Worm (Caenorhabditis elegans) whole organism, L4 larva: ENCODE data around the gene F41E6.12.

Experiments
- F49E8.2 ChIP-seq: sonication (generic microtip); optimal IDR thresholded peaks from 2 replicates; lab custom pipeline; 2016; ENCODE audit warnings: missing compliant biosample characterization, mild to moderate bottlenecking, missing genetic modification characterization, borderline replicate concordance
- ceh-62 ChIP-seq: sonication (generic microtip); optimal IDR thresholded peaks from 2 replicates; lab custom pipeline; 2017; ENCODE audit warnings: missing biosample characterization, missing genetic modification characterization
- lsy-2 ChIP-seq, 2 experiments: fragments of 150-350 bp in 1 of 2; sonication (generic microtip) in 1 of 2; optimal IDR thresholded peaks; 2 replicates each; lab custom pipeline; 2014 to 2017; ENCODE audit warnings: missing biosample characterization in 2 of 2, missing genetic modification characterization in 2 of 2
- nhr-111 ChIP-seq: fragments of 200-800 bp; sonication (Bioruptor generic); optimal IDR thresholded peaks from 2 replicates; lab custom pipeline; 2018; ENCODE audit warnings: mild to moderate bottlenecking, missing genetic modification characterization, missing compliant biosample characterization
- nhr-237 ChIP-seq: sonication (generic microtip); optimal IDR thresholded peaks from 2 replicates; lab custom pipeline; 2017; ENCODE audit warnings: missing biosample characterization, missing genetic modification characterization
- pha-4 ChIP-seq, 2 experiments: fragments of 150-350 bp in 1 of 2; fragments of 200-800 bp in 1 of 2; sonication (Bioruptor generic) in 1 of 2; IDR thresholded peaks in 1 of 2; optimal IDR thresholded peaks in 1 of 2; 2 replicates each; pipeline versions ENCODE4 v1.3.6 to Lab custom; 2014 to 2022; ENCODE audit warnings: missing genetic modification characterization in 2 of 2, missing genetic modification reagents in 2 of 2, missing biosample characterization in 1 of 2, missing compliant biosample characterization in 1 of 2
- php-3 ChIP-seq: fragments of 200-800 bp; sonication (Bioruptor generic); IDR thresholded peaks from 2 replicates; pipeline ENCODE4 v1.3.6; 2022; ENCODE audit warnings: missing genetic modification reagents, missing genetic modification characterization, missing compliant biosample characterization
- zfp-3 ChIP-seq: fragments of 200-800 bp; sonication (Bioruptor generic); conservative IDR thresholded peaks from 2 replicates; pipeline ENCODE4 v1.3.6; 2022; ENCODE audit warnings: missing genetic modification reagents, missing genetic modification characterization, missing compliant biosample characterization
- zip-11 ChIP-seq: fragments of 200-800 bp; sonication (Bioruptor generic); IDR thresholded peaks from 2 replicates; pipeline ENCODE4 v1.3.6; 2022; ENCODE audit warnings: missing genetic modification characterization, missing compliant biosample characterization
- ztf-11 ChIP-seq: fragments of 150-350 bp; optimal IDR thresholded peaks from 2 replicates; lab custom pipeline; 2014; ENCODE audit warnings: missing biosample characterization, missing genetic modification characterization

DNA sequence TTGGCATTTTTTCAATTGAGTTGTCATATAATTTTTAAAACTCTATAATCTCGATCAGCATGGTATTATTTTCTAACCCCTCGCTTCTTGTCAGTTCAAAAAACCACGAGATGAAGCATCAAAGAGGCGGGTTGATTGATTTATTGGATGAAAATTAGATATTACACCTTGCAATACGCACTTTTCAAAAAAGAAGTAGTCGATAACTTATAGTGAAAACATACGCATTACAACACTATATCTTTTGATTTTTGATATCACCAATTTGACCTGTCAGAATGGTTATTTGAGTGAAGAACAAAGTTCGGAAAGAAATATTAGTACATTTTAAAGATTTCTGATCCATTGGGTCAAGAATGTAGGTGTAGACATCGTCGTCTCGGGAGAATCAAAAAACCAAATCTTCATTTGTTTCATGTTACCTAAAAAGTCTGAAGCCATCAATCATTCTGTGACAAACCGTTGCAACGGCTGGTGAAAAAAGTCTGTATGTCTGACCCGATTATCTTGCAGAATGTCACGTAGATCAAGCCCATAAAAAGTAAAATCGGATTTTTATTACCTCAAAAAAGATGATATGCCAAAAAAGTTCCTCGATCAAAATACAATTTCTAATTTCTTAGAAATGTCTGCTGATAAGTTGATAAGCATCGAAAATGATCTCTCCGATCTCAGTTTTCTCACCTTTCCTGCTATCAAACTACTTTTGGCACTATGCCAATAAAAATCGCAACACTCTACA, 24.3 kb upstream of the F41E6.12 start:
- TF ChIP-seq pha-4 (GFP tag; IDR thresholded peaks at IDR 0.05; lab: Robert Waterston, UW) = no peak
- no peak for TF ChIP-seq pha-4 (tag; optimal IDR thresholded peaks at IDR 0.05; lab: Kevin White, UChicago)
- no peak for TF ChIP-seq nhr-237
- TF ChIP-seq F49E8.2 (tag; lab: Kevin White, UChicago) = no peak
- TF ChIP-seq zfp-3 (GFP tag; lab: Robert Waterston, UW) = no peak
- TF ChIP-seq ceh-62 = no peak
- peak; percentile 88 for TF ChIP-seq php-3 (GFP tag; lab: Robert Waterston, UW)
- no peak for TF ChIP-seq nhr-111 (GFP tag; lab: Kevin White, UChicago)
- TF ChIP-seq lsy-2 (tag; optimal IDR thresholded peaks at IDR 0.05; lab: Kevin White, UChicago) = no peak
- no peak for TF ChIP-seq zip-11 (GFP tag; lab: Robert Waterston, UW)
- TF ChIP-seq ztf-11 (tag; lab: Kevin White, UChicago) = no peak
